Fruit fly (Drosophila melanogaster) whole organism, adult: ENCODE data around the gene santa-maria.

Experiments used
- CG11617 ChIP-seq: fragments of 200-800 bp; sonication (Bioruptor generic); optimal IDR thresholded peaks from 2 replicates; lab custom pipeline; 2017; ENCODE audit warnings: mild to moderate bottlenecking, missing biosample characterization, missing genetic modification reagents, missing genetic modification characterization
- tj ChIP-seq: fragments of 200-800 bp; sonication (Bioruptor generic); optimal IDR thresholded peaks from 3 replicates; lab custom pipeline; 2017; ENCODE audit warnings: missing biosample characterization, mild to moderate bottlenecking, missing genetic modification characterization, moderate library complexity

DNA sequence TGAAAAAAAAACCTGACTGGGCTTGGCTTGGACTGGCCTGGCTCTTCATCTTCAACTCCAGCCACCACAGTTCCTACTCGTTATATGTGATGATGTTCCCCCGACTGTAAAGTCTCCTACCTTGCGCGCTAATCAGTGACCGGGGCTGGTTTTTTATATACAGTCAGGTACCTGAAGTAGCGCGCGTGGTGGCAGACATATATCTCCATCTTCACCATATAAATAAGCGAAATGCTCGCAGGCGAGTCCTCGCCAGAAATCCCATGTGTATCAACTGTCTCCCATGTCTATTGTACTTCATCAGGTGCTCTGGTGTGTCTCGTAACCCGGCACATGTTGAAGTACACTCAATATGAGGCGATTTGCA lies 25.4 kb downstream of the santa-maria start:
- TF ChIP-seq CG11617 (GFP tag; lab: Kevin White, UChicago) (no peak), tj (GFP tag; lab: Kevin White, UChicago) (no peak)
